Fruit fly (Drosophila melanogaster) whole organism, embryonic: Measurements from ENCODE around the gene tws.
A peak's percentile ranks its signal among the peaks of the same experiment; 100 is the strongest.

ENCODE experiments used
- CG11696 ChIP-seq: fragments of 200-800 bp; sonication (Bioruptor generic); IDR thresholded peaks from 2 replicates; pipeline ENCODE4 v1.3.6; 2022; ENCODE audit warnings: missing biosample characterization, missing genetic modification characterization
- CG12769 ChIP-seq: fragments of 200-800 bp; sonication (Bioruptor generic); optimal IDR thresholded peaks from 2 replicates; lab custom pipeline; 2019; ENCODE audit warnings: missing biosample characterization, mild to moderate bottlenecking, missing genetic modification characterization, moderate library complexity
- CG13894 ChIP-seq: fragments of 200-800 bp; sonication (Bioruptor generic); optimal IDR thresholded peaks from 3 replicates; lab custom pipeline; 2018; ENCODE audit warnings: missing biosample characterization, mild to moderate bottlenecking, missing genetic modification characterization, moderate library complexity
- CG17612 ChIP-seq: fragments of 200-800 bp; sonication (Bioruptor generic); IDR thresholded peaks from 2 replicates; pipeline ENCODE4 v1.3.6; 2022; ENCODE audit warnings: missing biosample characterization, missing genetic modification characterization
- CG1792 ChIP-seq: fragments of 200-800 bp; sonication (Bioruptor generic); optimal IDR thresholded peaks from 2 replicates; lab custom pipeline; 2016; ENCODE audit warnings: missing biosample characterization, missing genetic modification characterization
- CG33557 ChIP-seq: fragments of 200-800 bp; sonication (Bioruptor generic); optimal IDR thresholded peaks from 2 replicates; lab custom pipeline; 2019; ENCODE audit warnings: missing biosample characterization, mild to moderate bottlenecking, missing genetic modification characterization, moderate library complexity
- CG3995 ChIP-seq: fragments of 200-800 bp; sonication (Bioruptor generic); optimal IDR thresholded peaks from 3 replicates; lab custom pipeline; 2016; ENCODE audit warnings: missing biosample characterization, missing genetic modification characterization
- CG4404 ChIP-seq: fragments of 200-800 bp; sonication (Bioruptor generic); IDR thresholded peaks from 2 replicates; pipeline ENCODE4 v1.3.6; 2022; ENCODE audit warnings: missing biosample characterization, missing genetic modification characterization
- CG5180 ChIP-seq: fragments of 200-800 bp; sonication (Bioruptor generic); optimal IDR thresholded peaks from 3 replicates; lab custom pipeline; 2017; ENCODE audit warnings: missing biosample characterization, missing genetic modification characterization, mild to moderate bottlenecking, moderate library complexity, missing genetic modification reagents
- CG6272 ChIP-seq: fragments of 200-800 bp; sonication (Bioruptor generic); IDR thresholded peaks from 2 replicates; pipeline ENCODE4 v1.3.6; 2022; ENCODE audit warnings: missing biosample characterization, missing genetic modification characterization
- CG6791 ChIP-seq: fragments of 200-800 bp; sonication (Bioruptor generic); IDR thresholded peaks from 3 replicates; pipeline ENCODE4 v1.3.6; 2022; ENCODE audit warnings: missing biosample characterization, missing genetic modification characterization; ENCODE audit not compliant: partially characterized antibody
- CG7963 ChIP-seq: fragments of 200-800 bp; sonication (Bioruptor generic); IDR thresholded peaks from 3 replicates; pipeline ENCODE4 v1.3.6; 2022; ENCODE audit warnings: missing biosample characterization, missing genetic modification characterization; ENCODE audit not compliant: partially characterized antibody
- CG8281 ChIP-seq: fragments of 200-800 bp; sonication (Bioruptor generic); optimal IDR thresholded peaks from 2 replicates; lab custom pipeline; 2018; ENCODE audit warnings: missing biosample characterization, mild to moderate bottlenecking, missing genetic modification characterization, moderate library complexity
- CG8290 ChIP-seq, 3 experiments: fragments of 200-800 bp; sonication (Bioruptor generic); optimal IDR thresholded peaks; 2 replicates each; lab custom pipeline; 2016 to 2019; ENCODE audit warnings: missing biosample characterization in 3 of 3, missing genetic modification characterization in 3 of 3, mild to moderate bottlenecking in 2 of 3, moderate library complexity in 1 of 3
- CG9932 ChIP-seq: fragments of 200-800 bp; sonication (Bioruptor generic); IDR thresholded peaks from 2 replicates; pipeline ENCODE4 v1.3.6; 2022; ENCODE audit warnings: missing biosample characterization, missing genetic modification characterization
- Dref ChIP-seq: fragments of 200-800 bp; sonication (Bioruptor generic); IDR thresholded peaks from 2 replicates; pipeline ENCODE4 v1.3.6; 2022; ENCODE audit warnings: missing biosample characterization, missing genetic modification characterization
- Ets65A ChIP-seq: fragments of 200-800 bp; sonication (Bioruptor generic); peaks from one replicate; lab custom pipeline; 2016; ENCODE audit warnings: missing biosample characterization, missing genetic modification characterization
- Hmr ChIP-seq: fragments of 200-800 bp; sonication (Bioruptor generic); optimal IDR thresholded peaks from 3 replicates; lab custom pipeline; 2017; ENCODE audit warnings: mild to moderate bottlenecking, missing biosample characterization, missing genetic modification reagents, missing genetic modification characterization
- Hr78 ChIP-seq, 2 experiments: fragments of 200-800 bp in 1 of 2; fragments of >200 bp in 1 of 2; sonication (Bioruptor generic) in 1 of 2; optimal IDR thresholded peaks; 2 replicates each; lab custom pipeline; 2017 to 2019; ENCODE audit warnings: missing biosample characterization in 2 of 2, missing genetic modification characterization in 2 of 2, mild to moderate bottlenecking in 1 of 2, moderate library complexity in 1 of 2
- MTF-1 ChIP-seq: fragments of 200-800 bp; sonication (Bioruptor generic); optimal IDR thresholded peaks from 2 replicates; lab custom pipeline; 2018; ENCODE audit warnings: missing biosample characterization, mild to moderate bottlenecking, missing genetic modification characterization, borderline replicate concordance
- Med ChIP-seq: fragments of 200-800 bp; sonication (Bioruptor generic); peaks from one replicate; lab custom pipeline; 2016; ENCODE audit warnings: missing biosample characterization, missing genetic modification characterization, mild to moderate bottlenecking, inconsistent platforms, moderate library complexity
- NFAT ChIP-seq: fragments of 200-800 bp; sonication (Bioruptor generic); IDR thresholded peaks from 2 replicates; pipeline ENCODE4 v1.3.6; 2022; ENCODE audit warnings: missing biosample characterization, missing genetic modification characterization
- Nf-YA ChIP-seq: fragments of 200-800 bp; sonication (Bioruptor generic); IDR thresholded peaks from 2 replicates; pipeline ENCODE4 v1.3.6; 2022; ENCODE audit warnings: missing biosample characterization, missing genetic modification characterization
- Pdp1 ChIP-seq, 2 experiments: fragments of 200-800 bp; sonication (Bioruptor generic); optimal IDR thresholded peaks; 3 replicates each; lab custom pipeline; 2016; ENCODE audit warnings: missing biosample characterization in 2 of 2, missing genetic modification characterization in 2 of 2, mild to moderate bottlenecking in 1 of 2, moderate library complexity in 1 of 2
- Rfx ChIP-seq: fragments of 200-800 bp; sonication (Bioruptor generic); IDR thresholded peaks from 2 replicates; pipeline ENCODE4 v1.3.6; 2022; ENCODE audit warnings: missing biosample characterization, missing genetic modification characterization
- Six4 ChIP-seq: fragments of 200-800 bp; sonication (Bioruptor generic); optimal IDR thresholded peaks from 2 replicates; lab custom pipeline; 2016; ENCODE audit warnings: missing biosample characterization, missing genetic modification characterization
- ac ChIP-seq: fragments of 200-800 bp; sonication (Bioruptor generic); optimal IDR thresholded peaks from 3 replicates; lab custom pipeline; 2017; ENCODE audit warnings: missing biosample characterization, mild to moderate bottlenecking, missing genetic modification characterization
- bigmax ChIP-seq: fragments of 200-800 bp; sonication (Bioruptor generic); optimal IDR thresholded peaks from 2 replicates; lab custom pipeline; 2018; ENCODE audit warnings: missing biosample characterization, mild to moderate bottlenecking, missing genetic modification characterization
- br ChIP-seq: fragments of >200 bp; optimal IDR thresholded peaks from 2 replicates; lab custom pipeline; 2017
- btn ChIP-seq: fragments of 200-800 bp; sonication (Bioruptor generic); optimal IDR thresholded peaks from 2 replicates; lab custom pipeline; 2016; ENCODE audit warnings: missing biosample characterization, missing genetic modification characterization
- chinmo ChIP-seq: fragments of 200-800 bp; sonication (Bioruptor generic); IDR thresholded peaks from 4 replicates; pipeline ENCODE4 v1.3.6; 2022; ENCODE audit warnings: missing biosample characterization, missing genetic modification characterization; ENCODE audit not compliant: partially characterized antibody
- crol ChIP-seq: fragments of 200-800 bp; sonication (Bioruptor generic); IDR thresholded peaks from 2 replicates; pipeline ENCODE4 v1.3.6; 2022; ENCODE audit warnings: missing biosample characterization, missing genetic modification characterization
- fd96Cb ChIP-seq: fragments of 200-800 bp; sonication (Bioruptor generic); optimal IDR thresholded peaks from 2 replicates; lab custom pipeline; 2018; ENCODE audit warnings: missing biosample characterization, mild to moderate bottlenecking, missing genetic modification characterization, moderate library complexity
- klu ChIP-seq: fragments of 200-800 bp; sonication (Bioruptor generic); IDR thresholded peaks from 2 replicates; pipeline ENCODE4 v1.3.6; 2022; ENCODE audit warnings: missing biosample characterization, missing genetic modification characterization
- lab ChIP-seq: fragments of 200-800 bp; sonication (Bioruptor generic); optimal IDR thresholded peaks from 3 replicates; lab custom pipeline; 2017; ENCODE audit warnings: missing biosample characterization, missing genetic modification characterization, mild to moderate bottlenecking, moderate library complexity, missing genetic modification reagents
- p53 ChIP-seq: fragments of 200-800 bp; sonication (Bioruptor generic); optimal IDR thresholded peaks from 2 replicates; lab custom pipeline; 2016; ENCODE audit warnings: missing biosample characterization, missing genetic modification characterization
- peb ChIP-seq: fragments of 200-800 bp; sonication (Bioruptor generic); IDR thresholded peaks from 2 replicates; pipeline ENCODE4 v1.3.6; 2022; ENCODE audit warnings: missing biosample characterization, missing genetic modification characterization
- pfk ChIP-seq: fragments of 200-800 bp; sonication (Bioruptor generic); optimal IDR thresholded peaks from 2 replicates; lab custom pipeline; 2018; ENCODE audit warnings: missing biosample characterization, mild to moderate bottlenecking, missing genetic modification characterization, moderate library complexity
- phol ChIP-seq: fragments of 200-800 bp; sonication (Bioruptor generic); optimal IDR thresholded peaks from 3 replicates; lab custom pipeline; 2018; ENCODE audit warnings: missing biosample characterization, mild to moderate bottlenecking, missing genetic modification characterization, moderate library complexity
- sd ChIP-seq: fragments of 200-800 bp; sonication (Bioruptor generic); optimal IDR thresholded peaks from 3 replicates; lab custom pipeline; 2018; ENCODE audit warnings: missing biosample characterization, mild to moderate bottlenecking, missing genetic modification characterization, moderate library complexity
- sob ChIP-seq: fragments of 200-800 bp; sonication (Bioruptor generic); IDR thresholded peaks from 2 replicates; pipeline ENCODE4 v1.3.6; 2022; ENCODE audit warnings: missing biosample characterization, missing genetic modification characterization
- tio ChIP-seq: fragments of 200-800 bp; sonication (Bioruptor generic); optimal IDR thresholded peaks from 2 replicates; lab custom pipeline; 2017; ENCODE audit warnings: missing biosample characterization, missing genetic modification characterization, inconsistent platforms
- unpg ChIP-seq: fragments of 200-800 bp; sonication (Bioruptor generic); optimal IDR thresholded peaks from 3 replicates; lab custom pipeline; 2018; ENCODE audit warnings: missing biosample characterization, mild to moderate bottlenecking, missing genetic modification characterization, moderate library complexity
- wek ChIP-seq: fragments of 200-800 bp; sonication (Bioruptor generic); optimal IDR thresholded peaks from 3 replicates; lab custom pipeline; 2018; ENCODE audit warnings: missing biosample characterization, mild to moderate bottlenecking, missing genetic modification characterization, moderate library complexity

The tws gene

DNA sequence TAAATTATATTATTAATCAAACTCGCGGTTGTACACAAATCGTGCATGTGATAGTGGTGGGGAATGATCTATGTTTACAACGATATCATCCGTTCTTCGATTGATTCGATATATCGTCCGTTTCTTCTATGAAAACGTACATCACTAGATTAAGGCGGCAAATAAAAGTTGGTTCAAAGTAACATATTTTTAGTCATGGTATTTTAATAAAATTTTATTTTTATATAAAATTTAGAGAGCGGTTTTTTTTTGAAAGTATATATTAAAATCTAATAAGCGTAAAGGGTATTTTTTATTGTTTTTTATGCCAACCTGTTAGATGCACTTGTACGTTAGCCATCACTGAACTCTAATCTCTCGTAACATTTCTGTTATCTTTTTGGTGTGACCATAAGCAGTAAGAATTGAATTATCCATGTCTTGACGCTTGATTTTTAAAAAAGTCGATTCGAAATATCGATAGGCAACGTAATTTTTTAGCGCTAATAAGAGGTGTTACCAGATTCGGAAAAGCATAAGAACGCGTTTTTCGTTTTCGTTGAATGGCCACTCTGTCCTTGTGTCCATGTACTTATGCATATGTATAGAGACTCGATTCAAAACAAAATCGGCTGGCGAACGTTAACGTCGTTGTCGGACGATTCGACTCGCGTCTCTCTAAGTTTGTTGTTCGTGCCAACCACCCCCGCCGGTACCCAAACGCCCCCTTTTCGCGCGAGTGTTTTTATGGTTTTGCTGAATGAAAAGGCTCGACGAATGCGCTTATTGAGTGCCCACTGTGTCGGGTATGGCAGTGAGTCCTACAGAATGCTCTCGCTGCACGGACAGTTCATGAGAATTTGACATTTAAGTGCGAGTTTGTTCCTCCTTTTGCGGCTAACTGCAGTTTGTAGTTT, 4.8 kb upstream of the tws start, which contains the start of the genes TAF1B and Invadolysin (continued):
- no peak for TF ChIP-seq CG33557
- peak; percentile 33 for TF ChIP-seq Six4 (GFP tag; lab: Kevin White, UChicago)
- peak; percentile 29 for TF ChIP-seq unpg
- no peak for TF ChIP-seq CG4404 (GFP tag; lab: Robert Waterston, UW)
- TF ChIP-seq btn (GFP tag; lab: Kevin White, UChicago) = no peak
- TF ChIP-seq CG1792 (GFP tag; lab: Kevin White, UChicago) = no peak
- TF ChIP-seq Hr78 (GFP tag; optimal IDR thresholded peaks at IDR 0.05; lab: Kevin White, UChicago) = no peak
- no peak for TF ChIP-seq MTF-1
- peak; percentile 88 for TF ChIP-seq CG7963 (GFP tag; lab: Robert Waterston, UW)
- TF ChIP-seq Dref = peak; percentile 84
- no peak for TF ChIP-seq CG5180
- TF ChIP-seq CG17612 (GFP tag; lab: Robert Waterston, UW) = 0 out of 2 replicates have a peak, but pooled peaks have one; percentile 4
- TF ChIP-seq CG6272 (GFP tag; lab: Robert Waterston, UW) = peak; percentile 64

DNA sequence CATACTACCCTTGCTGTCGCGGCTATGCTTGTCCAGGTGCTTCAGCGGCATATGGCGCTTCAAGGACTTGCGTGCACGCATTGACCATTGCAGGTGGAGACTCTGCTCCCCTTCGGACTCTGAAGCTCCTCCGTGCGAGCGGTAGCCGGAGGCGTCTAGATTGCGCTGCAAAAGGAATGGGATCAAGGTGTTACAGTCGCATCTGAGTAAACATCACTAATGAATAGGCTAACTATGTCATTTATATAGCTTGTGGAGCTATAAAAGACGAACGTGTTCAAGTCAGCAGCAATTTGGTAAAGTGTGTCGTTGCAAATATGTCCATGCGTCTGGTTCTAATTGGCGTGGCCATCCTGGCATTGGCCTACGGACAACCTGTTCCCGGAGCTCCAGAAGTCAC, 3.2 kb upstream of the tws start, which contains the start of gene CG42759:
TSS of gene CG42759 (plus strand) at position 301 of the 400 bp plus-strand sequence.
- TF ChIP-seq Ets65A = peak; percentile 18
- TF ChIP-seq klu (GFP tag; lab: Robert Waterston, UW) = 0 out of 2 replicates have a peak, but pooled peaks have one; percentile 19
- TF ChIP-seq CG3995 = no peak
- peak; percentile 7 for TF ChIP-seq Med

DNA sequence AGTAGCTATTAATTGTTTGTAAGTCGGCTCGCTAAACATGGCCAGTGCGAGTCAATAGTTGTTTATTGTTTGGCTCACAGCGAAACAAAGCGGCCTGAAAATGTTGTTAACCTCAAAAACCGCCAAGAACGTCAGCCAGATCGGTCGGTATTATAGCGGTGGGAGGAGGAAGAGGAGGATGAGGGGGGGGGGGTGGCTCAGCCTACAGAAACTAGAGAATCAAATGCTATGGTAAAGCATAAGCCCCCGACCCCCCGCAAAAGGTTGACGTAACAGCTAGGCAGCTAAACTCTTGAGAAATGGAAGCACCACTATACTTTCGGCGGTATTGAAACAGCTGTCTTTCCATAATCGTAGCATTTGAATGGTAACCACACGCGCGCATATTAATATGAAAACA, 672 bp downstream of the tws start:
- no peak for TF ChIP-seq tio (GFP tag; lab: Kevin White, UChicago)
- peak; percentile 8 for TF ChIP-seq CG8281
- TF ChIP-seq Pdp1 (GFP tag; optimal IDR thresholded peaks at IDR 0.05; lab: Kevin White, UChicago) = peak in 1 of 2 experiments; percentile 38
- no peak for TF ChIP-seq fd96Cb (tag; lab: Kevin White, UChicago)
- no peak for TF ChIP-seq btn (GFP tag; lab: Kevin White, UChicago)
- no peak for TF ChIP-seq CG11696
- TF ChIP-seq Hmr (GFP tag; lab: Kevin White, UChicago) = peak; percentile 13
- peak; percentile 71 for TF ChIP-seq CG13894 (tag; lab: Kevin White, UChicago)
- 0 out of 2 replicates have a peak, but pooled peaks have one; percentile 21 for TF ChIP-seq sob (GFP tag; lab: Robert Waterston, UW)
- no peak for TF ChIP-seq pfk (GFP tag; lab: Kevin White, UChicago)
- TF ChIP-seq sd = peak; percentile 3
- no peak for TF ChIP-seq phol
- peak; percentile 86 for TF ChIP-seq crol (GFP tag; lab: Robert Waterston, UW)
- 0 out of 2 replicates have a peak, but pooled peaks have one; percentile 13 for TF ChIP-seq NFAT (GFP tag; lab: Robert Waterston, UW)
- TF ChIP-seq CG6791 = 0 out of 3 replicates have a peak, but pooled peaks have one; percentile 15
- peak; percentile 34; the same call in 1 of the 2 replicates for TF ChIP-seq CG9932
- TF ChIP-seq ac = no peak
- TF ChIP-seq p53 (GFP tag; lab: Kevin White, UChicago) = no peak
- TF ChIP-seq CG8290 (GFP tag; optimal IDR thresholded peaks at IDR 0.05; lab: Kevin White, UChicago) = no peak
- peak in 1 of 2 experiments; percentile 30 for TF ChIP-seq CG8290 (tag; optimal IDR thresholded peaks at IDR 0.05; lab: Kevin White, UChicago)
- peak; percentile 58; the same call in 1 of the 4 replicates for TF ChIP-seq chinmo (GFP tag; lab: Robert Waterston, UW)
- TF ChIP-seq peb (GFP tag; lab: Robert Waterston, UW) = no peak
- TF ChIP-seq Rfx (GFP tag; lab: Robert Waterston, UW) = peak; percentile 23
- no peak for TF ChIP-seq br
- peak; percentile 26 for TF ChIP-seq Med
- TF ChIP-seq Nf-YA (GFP tag; lab: Robert Waterston, UW) = no peak
- peak; percentile 72 for TF ChIP-seq bigmax (GFP tag; lab: Kevin White, UChicago)
- peak; percentile 30 for TF ChIP-seq CG12769 (tag; lab: Kevin White, UChicago)
- TF ChIP-seq lab (GFP tag; lab: Kevin White, UChicago) = peak; percentile 3
- TF ChIP-seq wek (GFP tag; lab: Kevin White, UChicago) = no peak
